Fruit fly (Drosophila melanogaster): ENCODE results near the gene CG7691.

CG7691 gene

dm6 chr3R:18572845-18573490 is 13.3 kb downstream of the CG7691 start, which contains the start of the genes CG7694 and fray:
Gene CG7694 (plus strand): TSS chr3R:18573091.
Gene fray (plus strand): TSS chr3R:18573091.
- TF ChIP-seq pzg (GFP tag; optimal IDR thresholded peaks at IDR 0.05) (peak; percentile 43), hb (GFP tag; IDR thresholded peaks at IDR 0.05; ENCODE audit: partially characterized antibody) (no peak), CG16813 (GFP tag; IDR thresholded peaks at IDR 0.05; ENCODE audit: partially characterized antibody) (no peak), Stat92E (GFP tag; optimal IDR thresholded peaks at IDR 0.05) (no peak), stwl (tag; optimal IDR thresholded peaks at IDR 0.05) (peak; percentile 53), ATbp (GFP tag; optimal IDR thresholded peaks at IDR 0.05) (no peak), Six4 (GFP tag; optimal IDR thresholded peaks at IDR 0.05) (no peak), BEAF-32 (GFP tag; optimal IDR thresholded peaks at IDR 0.05) (peak; percentile 9), CG3407 (GFP tag; optimal IDR thresholded peaks at IDR 0.05) (no peak), Doc3 (GFP tag; IDR thresholded peaks at IDR 0.05; ENCODE audit: partially characterized antibody) (no peak), Dip3 (GFP tag; optimal IDR thresholded peaks at IDR 0.05) (no peak), bbx (GFP tag; IDR thresholded peaks at IDR 0.05; ENCODE audit: partially characterized antibody) (0 out of 2 replicates have a peak, but pooled peaks have one; percentile 9), CG6765 (GFP tag; optimal IDR thresholded peaks at IDR 0.05) (no peak), wek (GFP tag; optimal IDR thresholded peaks at IDR 0.05) (no peak), CG7372 (GFP tag; IDR thresholded peaks at IDR 0.05) (no peak), sna (GFP tag; IDR thresholded peaks at IDR 0.05; ENCODE audit: partially characterized antibody) (0 out of 2 replicates have a peak, but pooled peaks have one; percentile 33), Med (GFP tag) (peak; percentile 50), CG4424 (GFP tag; optimal IDR thresholded peaks at IDR 0.05) (no peak), row (GFP tag; IDR thresholded peaks at IDR 0.05) (0 out of 3 replicates have a peak, but pooled peaks have one; percentile 11), CG17829 (tag; optimal IDR thresholded peaks at IDR 0.05) (no peak), CG17359 (tag; optimal IDR thresholded peaks at IDR 0.05) (no peak), E2f2 (GFP tag; IDR thresholded peaks at IDR 0.05) (peak; percentile 89), nom (GFP tag; optimal IDR thresholded peaks at IDR 0.05) (no peak), esg (GFP tag; conservative IDR thresholded peaks at IDR 0.05) (no peak), dysf (GFP tag; IDR thresholded peaks at IDR 0.05) (no peak), CG17186 (GFP tag; optimal IDR thresholded peaks at IDR 0.05) (peak; percentile 99), CG10462 (GFP tag; optimal IDR thresholded peaks at IDR 0.05) (no peak), CG10267 (tag; optimal IDR thresholded peaks at IDR 0.05) (no peak), CG8478 (optimal IDR thresholded peaks at IDR 0.05) (no peak), CG14667 (GFP tag; IDR thresholded peaks at IDR 0.05) (peak; percentile 43; the same call in 1 of the 2 replicates), CG34422 (GFP tag; IDR thresholded peaks at IDR 0.05) (0 out of 3 replicates have a peak, but pooled peaks have one; percentile 10), bigmax (GFP tag; optimal IDR thresholded peaks at IDR 0.05) (no peak), grn (GFP tag; optimal IDR thresholded peaks at IDR 0.05) (no peak), CG2199 (GFP tag; IDR thresholded peaks at IDR 0.05) (no peak), pfk (GFP tag; optimal IDR thresholded peaks at IDR 0.05) (peak; percentile 99), Dp (GFP tag; optimal IDR thresholded peaks at IDR 0.05) (peak; percentile 85), CG12659 (GFP tag; optimal IDR thresholded peaks at IDR 0.05) (peak; percentile 37), HLH4C (GFP tag; IDR thresholded peaks at IDR 0.05; ENCODE audit: partially characterized antibody) (no peak), CG13287 (GFP tag; IDR thresholded peaks at IDR 0.05; ENCODE audit: partially characterized antibody) (peak; percentile 20; the same call in 1 of the 2 replicates), cas (GFP tag; IDR thresholded peaks at IDR 0.05) (no peak), CG30020 (tag; optimal IDR thresholded peaks at IDR 0.05) (no peak), CG1603 (tag; optimal IDR thresholded peaks at IDR 0.05) (peak; percentile 63)

All from whole organism, embryonic.